Fruit fly (Drosophila melanogaster) whole organism, embryonic: Measurements from ENCODE around the gene CG43897.

Source experiments
- Adf1 ChIP-seq: fragments of 200-800 bp; sonication (Bioruptor generic); IDR thresholded peaks from 2 replicates; pipeline ENCODE4 v1.3.6; 2022; ENCODE audit warnings: missing biosample characterization, missing genetic modification characterization
- Atf-2 ChIP-seq: fragments of 200-800 bp; sonication (Bioruptor generic); optimal IDR thresholded peaks from 2 replicates; lab custom pipeline; 2016; ENCODE audit warnings: missing biosample characterization, missing genetic modification characterization
- Awh ChIP-seq: fragments of 200-800 bp; sonication (Bioruptor generic); IDR thresholded peaks from 2 replicates; pipeline ENCODE4, ENCODE4 v1.3.6; 2022; ENCODE audit warnings: missing biosample characterization, missing genetic modification characterization
- CG13296 ChIP-seq: fragments of 200-800 bp; sonication (Bioruptor generic); optimal IDR thresholded peaks from 3 replicates; lab custom pipeline; 2018; ENCODE audit warnings: missing biosample characterization, mild to moderate bottlenecking, missing genetic modification characterization
- CG15514 ChIP-seq: fragments of 200-800 bp; sonication (Bioruptor generic); optimal IDR thresholded peaks from 3 replicates; lab custom pipeline; 2017; ENCODE audit warnings: missing biosample characterization, missing genetic modification characterization, mild to moderate bottlenecking, moderate library complexity, missing genetic modification reagents
- CG1602 ChIP-seq: fragments of 200-800 bp; sonication (Bioruptor generic); optimal IDR thresholded peaks from 3 replicates; lab custom pipeline; 2016; ENCODE audit warnings: missing biosample characterization, missing genetic modification characterization
- CG1603 ChIP-seq: fragments of 200-800 bp; sonication (Bioruptor generic); optimal IDR thresholded peaks from 2 replicates; lab custom pipeline; 2019; ENCODE audit warnings: missing biosample characterization, mild to moderate bottlenecking, missing genetic modification characterization, moderate library complexity
- CG17361 ChIP-seq: fragments of 200-800 bp; sonication (Bioruptor generic); IDR thresholded peaks from 3 replicates; pipeline ENCODE4 v1.3.6; 2022; ENCODE audit warnings: missing biosample characterization, missing genetic modification characterization
- CG17568 ChIP-seq: fragments of 200-800 bp; sonication (Bioruptor generic); optimal IDR thresholded peaks from 2 replicates; lab custom pipeline; 2018; ENCODE audit warnings: missing biosample characterization, mild to moderate bottlenecking, missing genetic modification characterization, moderate library complexity
- CG17912 ChIP-seq: fragments of 200-800 bp; sonication (Bioruptor generic); optimal IDR thresholded peaks from 2 replicates; lab custom pipeline; 2018; ENCODE audit warnings: missing biosample characterization, mild to moderate bottlenecking, missing genetic modification characterization
- CG1832 ChIP-seq: fragments of 200-800 bp; sonication (Bioruptor generic); optimal IDR thresholded peaks from 2 replicates; lab custom pipeline; 2017; ENCODE audit warnings: missing biosample characterization, mild to moderate bottlenecking, missing genetic modification characterization, inconsistent platforms
- CG2889 ChIP-seq: fragments of 200-800 bp; sonication (Bioruptor generic); IDR thresholded peaks from 3 replicates; pipeline ENCODE4 v1.3.6; 2022; ENCODE audit warnings: missing biosample characterization, missing genetic modification characterization
- CG30020 ChIP-seq: fragments of 200-800 bp; optimal IDR thresholded peaks from 2 replicates; lab custom pipeline; 2019; ENCODE audit warnings: missing biosample characterization, mild to moderate bottlenecking, missing genetic modification characterization, moderate library complexity
- CG30431 ChIP-seq: fragments of 200-800 bp; sonication (Bioruptor generic); optimal IDR thresholded peaks from 2 replicates; lab custom pipeline; 2017; ENCODE audit warnings: missing biosample characterization, missing genetic modification characterization
- CG3281 ChIP-seq: fragments of 200-800 bp; sonication (Bioruptor generic); optimal IDR thresholded peaks from 3 replicates; lab custom pipeline; 2017; ENCODE audit warnings: missing biosample characterization, mild to moderate bottlenecking, missing genetic modification characterization
- CG3847 ChIP-seq: fragments of 200-800 bp; sonication (Bioruptor generic); IDR thresholded peaks from 2 replicates; pipeline ENCODE4 v1.3.6; 2022; ENCODE audit warnings: missing biosample characterization, missing genetic modification characterization
- CG5245 ChIP-seq: fragments of 200-800 bp; sonication (Bioruptor generic); optimal IDR thresholded peaks from 3 replicates; lab custom pipeline; 2016; ENCODE audit warnings: missing biosample characterization, missing genetic modification characterization
- CG7928 ChIP-seq: fragments of 200-800 bp; sonication (Bioruptor generic); optimal IDR thresholded peaks from 2 replicates; lab custom pipeline; 2017; ENCODE audit warnings: missing biosample characterization, mild to moderate bottlenecking, missing genetic modification characterization
- CG8281 ChIP-seq: fragments of 200-800 bp; sonication (Bioruptor generic); optimal IDR thresholded peaks from 2 replicates; lab custom pipeline; 2018; ENCODE audit warnings: missing biosample characterization, mild to moderate bottlenecking, missing genetic modification characterization, moderate library complexity
- CG8478 ChIP-seq: fragments of >200 bp; optimal IDR thresholded peaks from 2 replicates; lab custom pipeline; 2018
- CG9727 ChIP-seq: fragments of 200-800 bp; sonication (Bioruptor generic); optimal IDR thresholded peaks from 3 replicates; lab custom pipeline; 2017; ENCODE audit warnings: missing biosample characterization, mild to moderate bottlenecking, missing genetic modification characterization
- CG9876 ChIP-seq: fragments of 200-800 bp; sonication (Bioruptor generic); optimal IDR thresholded peaks from 2 replicates; lab custom pipeline; 2016; ENCODE audit warnings: missing biosample characterization, missing genetic modification characterization
- CHES-1-like ChIP-seq: fragments of 200-800 bp; sonication (Bioruptor generic); optimal IDR thresholded peaks from 2 replicates; lab custom pipeline; 2016; ENCODE audit warnings: missing biosample characterization, missing genetic modification characterization
- CTCF ChIP-seq: fragments of 200-800 bp; sonication (Bioruptor generic); optimal IDR thresholded peaks from 2 replicates; lab custom pipeline; 2017; ENCODE audit warnings: missing biosample characterization, mild to moderate bottlenecking, missing genetic modification characterization, moderate library complexity
- CkIIα-i1 ChIP-seq: fragments of 200-800 bp; sonication (Bioruptor generic); IDR thresholded peaks from 2 replicates; pipeline ENCODE4 v1.3.6; 2022; ENCODE audit warnings: missing biosample characterization, missing genetic modification characterization
- Deaf1 ChIP-seq: fragments of 200-800 bp; optimal IDR thresholded peaks from 3 replicates; lab custom pipeline; 2019; ENCODE audit warnings: missing biosample characterization, mild to moderate bottlenecking, missing genetic modification characterization, moderate library complexity
- Dfd ChIP-seq, 2 experiments: fragments of >200 bp; optimal IDR thresholded peaks; 2 replicates each; lab custom pipeline; 2017; ENCODE audit warnings: missing biosample characterization in 2 of 2, missing genetic modification characterization in 2 of 2
- Dll ChIP-seq: fragments of 200-800 bp; sonication (Bioruptor generic); IDR thresholded peaks from 4 replicates; pipeline ENCODE4 v1.3.6; 2022; ENCODE audit warnings: missing biosample characterization, missing genetic modification characterization; ENCODE audit not compliant: partially characterized antibody
- Dref ChIP-seq: fragments of 200-800 bp; sonication (Bioruptor generic); IDR thresholded peaks from 2 replicates; pipeline ENCODE4 v1.3.6; 2022; ENCODE audit warnings: missing biosample characterization, missing genetic modification characterization
- Eip74EF ChIP-seq, 2 experiments: fragments of 200-800 bp in 1 of 2; fragments of >200 bp in 1 of 2; sonication (Bioruptor generic) in 1 of 2; optimal IDR thresholded peaks; 2 replicates each; lab custom pipeline; 2017 to 2019; ENCODE audit warnings: missing biosample characterization in 2 of 2, missing genetic modification characterization in 2 of 2, mild to moderate bottlenecking in 1 of 2, moderate library complexity in 1 of 2
- HLH3B ChIP-seq: fragments of 200-800 bp; sonication (Bioruptor generic); IDR thresholded peaks from 2 replicates; pipeline ENCODE4 v1.3.6; 2022; ENCODE audit warnings: missing biosample characterization, missing genetic modification characterization
- HmgZ ChIP-seq: fragments of 200-800 bp; sonication (Bioruptor generic); optimal IDR thresholded peaks from 2 replicates; lab custom pipeline; 2018; ENCODE audit warnings: missing biosample characterization, mild to moderate bottlenecking, missing genetic modification characterization
- Hmx ChIP-seq: fragments of 200-800 bp; sonication (Bioruptor generic); optimal IDR thresholded peaks from 2 replicates; lab custom pipeline; 2016; ENCODE audit warnings: missing biosample characterization, missing genetic modification characterization
- PHDP ChIP-seq: fragments of 200-800 bp; sonication (Bioruptor generic); optimal IDR thresholded peaks from 3 replicates; lab custom pipeline; 2018; ENCODE audit warnings: missing biosample characterization, mild to moderate bottlenecking, missing genetic modification characterization, moderate library complexity
- Ssrp ChIP-seq: fragments of 200-800 bp; sonication (Bioruptor generic); optimal IDR thresholded peaks from 2 replicates; lab custom pipeline; 2018; ENCODE audit warnings: missing biosample characterization, mild to moderate bottlenecking, missing genetic modification characterization, moderate library complexity
- chif ChIP-seq, 2 experiments: fragments of 200-800 bp; sonication (Bioruptor generic); optimal IDR thresholded peaks; 3 replicates each; lab custom pipeline; 2016; ENCODE audit warnings: missing biosample characterization in 2 of 2, missing genetic modification characterization in 2 of 2
- dan ChIP-seq: fragments of 200-800 bp; sonication (Bioruptor generic); IDR thresholded peaks from 2 replicates; pipeline ENCODE4 v1.3.6; 2022; ENCODE audit warnings: missing biosample characterization, missing genetic modification characterization
- fd3F ChIP-seq: fragments of 200-800 bp; sonication (Bioruptor generic); optimal IDR thresholded peaks from 2 replicates; lab custom pipeline; 2018; ENCODE audit warnings: missing biosample characterization, mild to moderate bottlenecking, missing genetic modification characterization, moderate library complexity
- gem ChIP-seq: fragments of 200-800 bp; sonication (Bioruptor generic); optimal IDR thresholded peaks from 2 replicates; lab custom pipeline; 2019; ENCODE audit warnings: missing biosample characterization, mild to moderate bottlenecking, missing genetic modification characterization, moderate library complexity
- gsb ChIP-seq: fragments of 200-800 bp; sonication (Bioruptor generic); IDR thresholded peaks from 2 replicates; pipeline ENCODE4 v1.3.6; 2022; ENCODE audit warnings: missing biosample characterization, missing genetic modification characterization
- ham ChIP-seq: fragments of 200-800 bp; sonication (Bioruptor generic); IDR thresholded peaks from 2 replicates; pipeline ENCODE4 v1.3.6; 2022; ENCODE audit warnings: missing biosample characterization, missing genetic modification characterization
- ind ChIP-seq: fragments of 200-800 bp; sonication (Bioruptor generic); optimal IDR thresholded peaks from 3 replicates; lab custom pipeline; 2016; ENCODE audit warnings: missing biosample characterization, missing genetic modification characterization
- jumu ChIP-seq: fragments of 200-800 bp; sonication (Bioruptor generic); optimal IDR thresholded peaks from 3 replicates; lab custom pipeline; 2016; ENCODE audit warnings: missing biosample characterization, missing genetic modification characterization
- kah ChIP-seq: fragments of 200-800 bp; sonication (Bioruptor generic); optimal IDR thresholded peaks from 2 replicates; lab custom pipeline; 2018; ENCODE audit warnings: missing biosample characterization, mild to moderate bottlenecking, missing genetic modification characterization
- p53 ChIP-seq: fragments of 200-800 bp; sonication (Bioruptor generic); optimal IDR thresholded peaks from 2 replicates; lab custom pipeline; 2016; ENCODE audit warnings: missing biosample characterization, missing genetic modification characterization
- pb ChIP-seq: fragments of 200-800 bp; sonication (Bioruptor generic); optimal IDR thresholded peaks from 3 replicates; lab custom pipeline; 2016; ENCODE audit warnings: missing biosample characterization, missing genetic modification characterization
- sens-2 ChIP-seq: fragments of 200-800 bp; sonication (Bioruptor generic); IDR thresholded peaks from 2 replicates; pipeline ENCODE4 v1.3.6; 2022; ENCODE audit warnings: missing biosample characterization, missing genetic modification characterization
- sug ChIP-seq: fragments of 200-800 bp; optimal IDR thresholded peaks from 2 replicates; lab custom pipeline; 2019; ENCODE audit warnings: missing biosample characterization, mild to moderate bottlenecking, missing genetic modification characterization, moderate library complexity
- tll ChIP-seq, 2 experiments: fragments of 200-800 bp in 1 of 2; fragments of >200 bp in 1 of 2; sonication (Bioruptor generic) in 1 of 2; optimal IDR thresholded peaks; 2 replicates each; lab custom pipeline; 2017 to 2019; ENCODE audit warnings: missing biosample characterization in 2 of 2, missing genetic modification characterization in 2 of 2, mild to moderate bottlenecking in 1 of 2, moderate library complexity in 1 of 2
- trem ChIP-seq: fragments of 200-800 bp; optimal IDR thresholded peaks from 3 replicates; lab custom pipeline; 2019; ENCODE audit warnings: missing biosample characterization, mild to moderate bottlenecking, missing genetic modification characterization, moderate library complexity
- wdn ChIP-seq: fragments of 200-800 bp; sonication (Bioruptor generic); IDR thresholded peaks from 2 replicates; pipeline ENCODE4 v1.3.6; 2022; ENCODE audit warnings: missing biosample characterization, missing genetic modification characterization
- wek ChIP-seq: fragments of 200-800 bp; sonication (Bioruptor generic); optimal IDR thresholded peaks from 3 replicates; lab custom pipeline; 2018; ENCODE audit warnings: missing biosample characterization, mild to moderate bottlenecking, missing genetic modification characterization, moderate library complexity

The CG43897 gene

dm6 chr3L:9847420-9847977 lies 33.9 kb downstream of the CG43897 start (continued):
- TF ChIP-seq CG2889 (GFP tag; lab: Robert Waterston, UW) (no peak), CHES-1-like (GFP tag; lab: Kevin White, UChicago) (peak; percentile 59), sens-2 (GFP tag; lab: Robert Waterston, UW) (no peak), CG1832 (GFP tag; lab: Kevin White, UChicago) (no peak), sug (tag; lab: Kevin White, UChicago) (no peak), gem (tag; lab: Kevin White, UChicago) (peak; percentile 65), Adf1 (GFP tag; lab: Robert Waterston, UW) (no peak), Awh (GFP tag; lab: Robert Waterston, UW) (0 out of 2 replicates have a peak, but pooled peaks have one; percentile 16), Hmx (GFP tag; lab: Kevin White, UChicago) (no peak), CG3847 (GFP tag; lab: Robert Waterston, UW) (peak; percentile 34; the same call in 1 of the 2 replicates), ham (GFP tag; lab: Robert Waterston, UW) (no peak), dan (no peak), CG9727 (no peak), chif (GFP tag; optimal IDR thresholded peaks at IDR 0.05; lab: Kevin White, UChicago) (peak in 1 of 2 experiments; percentile 48), CG9876 (GFP tag; lab: Kevin White, UChicago) (no peak), Dref (no peak), CG13296 (GFP tag; lab: Kevin White, UChicago) (peak; percentile 51), CG8281 (tag; lab: Kevin White, UChicago) (no peak), Dll (GFP tag; lab: Robert Waterston, UW) (no peak), HmgZ (tag; lab: Kevin White, UChicago) (peak; percentile 37), CG1602 (no peak), ind (GFP tag; lab: Kevin White, UChicago) (peak; percentile 58), Dfd (GFP tag; optimal IDR thresholded peaks at IDR 0.05; lab: Kevin White, UChicago) (no peak), CG1603 (tag; lab: Kevin White, UChicago) (no peak), Ssrp (tag; lab: Kevin White, UChicago) (no peak), Eip74EF (GFP tag; optimal IDR thresholded peaks at IDR 0.05; lab: Kevin White, UChicago) (no peak), CG30431 (GFP tag; lab: Kevin White, UChicago) (no peak), pb (GFP tag; lab: Kevin White, UChicago) (peak; percentile 41), wdn (GFP tag; lab: Robert Waterston, UW) (no peak), CG3281 (GFP tag; lab: Kevin White, UChicago) (peak; percentile 67), trem (tag; lab: Kevin White, UChicago) (no peak), HLH3B (peak; percentile 59; the same call in 1 of the 2 replicates), CG30020 (tag; lab: Kevin White, UChicago) (no peak), CG15514 (GFP tag; lab: Kevin White, UChicago) (peak; percentile 49), jumu (GFP tag; lab: Kevin White, UChicago) (no peak), CG8478 (lab: Kevin White, UChicago) (no peak), p53 (GFP tag; lab: Kevin White, UChicago) (no peak), wek (no peak), CG5245 (no peak), fd3F (GFP tag; lab: Kevin White, UChicago) (peak; percentile 59), CTCF (GFP tag; lab: Kevin White, UChicago) (no peak), kah (GFP tag; lab: Kevin White, UChicago) (no peak), CG17912 (GFP tag; lab: Kevin White, UChicago) (no peak), Deaf1 (tag; lab: Kevin White, UChicago) (peak; percentile 21), PHDP (tag; lab: Kevin White, UChicago) (peak; percentile 60), CG17361 (GFP tag; lab: Robert Waterston, UW) (peak; percentile 46; the same call in 1 of the 3 replicates), tll (GFP tag; optimal IDR thresholded peaks at IDR 0.05; lab: Kevin White, UChicago) (no peak), CkIIα-i1 (GFP tag; lab: Robert Waterston, UW) (no peak), CG7928 (GFP tag; lab: Kevin White, UChicago) (peak; percentile 39), gsb (GFP tag; lab: Robert Waterston, UW) (no peak), CG17568 (GFP tag; lab: Kevin White, UChicago) (no peak), Atf-2 (GFP tag; lab: Kevin White, UChicago) (no peak)
